Fruit fly (Drosophila melanogaster): ENCODE measurements around the gene janB.

DNA sequence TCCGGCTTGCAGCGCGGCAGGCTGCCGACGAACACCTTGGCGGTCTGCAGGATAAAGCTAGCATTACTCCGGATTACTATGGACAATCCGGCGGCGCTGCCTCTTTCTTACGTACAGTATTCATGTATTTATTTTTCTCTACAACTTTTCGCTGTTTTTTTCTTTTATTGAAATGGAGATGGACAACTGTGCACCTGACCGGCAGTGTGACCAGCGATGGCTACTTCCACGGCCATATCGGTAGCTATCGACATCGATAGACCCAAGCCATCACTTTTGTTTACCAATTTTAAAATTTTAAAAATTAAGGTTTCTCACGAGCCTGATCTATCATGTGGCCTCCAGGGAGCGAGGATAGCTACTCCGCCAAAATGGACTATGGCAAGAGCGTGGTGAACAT, 43.5 kb downstream of the janB start, which contains the start of the genes CG7903 and Sas-6:
- no peak for TF ChIP-seq CG34406 (GFP tag; optimal IDR thresholded peaks at IDR 0.05)
- no peak for TF ChIP-seq Lpt (GFP tag; optimal IDR thresholded peaks at IDR 0.05)
- no peak for TF ChIP-seq Met (GFP tag; optimal IDR thresholded peaks at IDR 0.05)
- TF ChIP-seq dac (GFP tag; optimal IDR thresholded peaks at IDR 0.05), result no peak
- TF ChIP-seq Eip78C (GFP tag), result no peak
- no peak for TF ChIP-seq Gug (GFP tag; IDR thresholded peaks at IDR 0.05)
- no peak for TF ChIP-seq Ets21C (GFP tag; optimal IDR thresholded peaks at IDR 0.05)
- no peak for TF ChIP-seq CG7368 (GFP tag; optimal IDR thresholded peaks at IDR 0.05)
- no peak for TF ChIP-seq spab (GFP tag; optimal IDR thresholded peaks at IDR 0.05)
- TF ChIP-seq vri (GFP tag; optimal IDR thresholded peaks at IDR 0.05), result no peak
- no peak for TF ChIP-seq Sox15 (GFP tag; optimal IDR thresholded peaks at IDR 0.05)
- TF ChIP-seq dsx (GFP tag; optimal IDR thresholded peaks at IDR 0.05; ENCODE audit: poor library complexity, severe bottlenecking), result no peak
- no peak for TF ChIP-seq lz (GFP tag; optimal IDR thresholded peaks at IDR 0.05)

Data from whole organism, prepupa.